Fruit fly (Drosophila melanogaster): ENCODE data around the gene CG14104.

- TF ChIP-seq CG8478 (optimal IDR thresholded peaks at IDR 0.05) (no peak), CTCF (optimal IDR thresholded peaks at IDR 0.05) (no peak)
These were observed 29.5 kb upstream of the CG14104 start, which contains the start of gene kto for dm6 chr3L:19836375-19836937.
